Worm (Caenorhabditis elegans) whole organism, midembryonic: Measurements from ENCODE around the gene F48C5.2.
"Not testable (repeated sequence)": the region's sequence is repeated elsewhere in the genome, so short reads cannot be mapped to it uniquely, and the experiment has no call there.

Experiments
- cog-1 ChIP-seq: sonication (generic microtip); optimal IDR thresholded peaks from 2 replicates; lab custom pipeline; 2016; ENCODE audit warnings: missing genetic modification characterization, missing compliant biosample characterization
- med-1 ChIP-seq: sonication (generic microtip); optimal IDR thresholded peaks from 2 replicates; lab custom pipeline; 2017; ENCODE audit warnings: missing genetic modification characterization, mild to moderate bottlenecking, missing compliant biosample characterization, antibody characterized with exemption, missing genetic modification reagents; ENCODE audit not compliant: insufficient read depth
- tab-1 ChIP-seq: fragments of 200-800 bp; sonication (Bioruptor generic); IDR thresholded peaks from 2 replicates; pipeline ENCODE4 v1.3.6; 2022; ENCODE audit warnings: missing genetic modification characterization, missing compliant biosample characterization

ce11 chrX:11439740-11440139 is 14.4 kb downstream of the F48C5.2 start, which contains the start of gene F46C3.7:
- TF ChIP-seq med-1; tab-1; cog-1 (tag; lab: Kevin White, UChicago): not testable (repeated sequence)
